Fruit fly (Drosophila melanogaster) whole organism, embryonic: Measurements from ENCODE around the gene CG2691.

Source experiments
- Abd-B ChIP-seq: fragments of 200-800 bp; sonication (Bioruptor generic); optimal IDR thresholded peaks from 2 replicates; lab custom pipeline; 2018; ENCODE audit warnings: missing biosample characterization, mild to moderate bottlenecking, missing genetic modification characterization, moderate library complexity
- Asciz ChIP-seq: fragments of 200-800 bp; sonication (Bioruptor generic); optimal IDR thresholded peaks from 2 replicates; lab custom pipeline; 2017; ENCODE audit warnings: missing biosample characterization, mild to moderate bottlenecking, missing genetic modification characterization, missing genetic modification reagents
- Blimp-1 ChIP-seq: fragments of 200-800 bp; sonication (Bioruptor generic); optimal IDR thresholded peaks from 3 replicates; lab custom pipeline; 2018; ENCODE audit warnings: missing biosample characterization, missing genetic modification characterization, mild to moderate bottlenecking, moderate library complexity, missing genetic modification reagents
- CG10462 ChIP-seq: fragments of 200-800 bp; sonication (Bioruptor generic); optimal IDR thresholded peaks from 2 replicates; lab custom pipeline; 2016; ENCODE audit warnings: missing biosample characterization, missing genetic modification characterization
- CG10543 ChIP-seq: fragments of 200-800 bp; sonication (Bioruptor generic); optimal IDR thresholded peaks from 3 replicates; lab custom pipeline; 2017; ENCODE audit warnings: missing biosample characterization, mild to moderate bottlenecking, missing genetic modification characterization, moderate library complexity
- CG14050 ChIP-seq: fragments of 200-800 bp; sonication (Bioruptor generic); IDR thresholded peaks from 3 replicates; pipeline ENCODE4 v1.3.6; 2022; ENCODE audit warnings: missing biosample characterization, missing genetic modification characterization
- CG15073 ChIP-seq: fragments of 200-800 bp; sonication (Bioruptor generic); optimal IDR thresholded peaks from 2 replicates; lab custom pipeline; 2016; ENCODE audit warnings: missing biosample characterization, missing genetic modification characterization
- CG15514 ChIP-seq: fragments of 200-800 bp; sonication (Bioruptor generic); optimal IDR thresholded peaks from 3 replicates; lab custom pipeline; 2017; ENCODE audit warnings: missing biosample characterization, missing genetic modification characterization, mild to moderate bottlenecking, moderate library complexity, missing genetic modification reagents
- CG15601 ChIP-seq: fragments of 200-800 bp; sonication (Bioruptor generic); optimal IDR thresholded peaks from 3 replicates; lab custom pipeline; 2019; ENCODE audit warnings: missing biosample characterization, mild to moderate bottlenecking, missing genetic modification characterization, moderate library complexity
- CG18011 ChIP-seq: fragments of 200-800 bp; sonication (Bioruptor generic); optimal IDR thresholded peaks from 2 replicates; lab custom pipeline; 2017; ENCODE audit warnings: missing biosample characterization, missing genetic modification characterization, mild to moderate bottlenecking, moderate library complexity, missing genotype
- CG18262 ChIP-seq: fragments of 200-800 bp; optimal IDR thresholded peaks from 3 replicates; lab custom pipeline; 2019; ENCODE audit warnings: missing biosample characterization, mild to moderate bottlenecking, missing genetic modification characterization, moderate library complexity
- CG31224 ChIP-seq: fragments of 200-800 bp; sonication (Bioruptor generic); IDR thresholded peaks from 2 replicates; pipeline ENCODE4 v1.3.6; 2022; ENCODE audit warnings: missing biosample characterization, missing genetic modification characterization
- CG31365 ChIP-seq: fragments of 200-800 bp; sonication (Bioruptor generic); optimal IDR thresholded peaks from 2 replicates; lab custom pipeline; 2018; ENCODE audit warnings: missing biosample characterization, mild to moderate bottlenecking, missing genetic modification characterization
- CG3838 ChIP-seq: fragments of 200-800 bp; sonication (Bioruptor generic); optimal IDR thresholded peaks from 3 replicates; lab custom pipeline; 2016; ENCODE audit warnings: missing biosample characterization, missing genetic modification characterization
- CG4282 ChIP-seq: fragments of 200-800 bp; sonication (Bioruptor generic); optimal IDR thresholded peaks from 2 replicates; lab custom pipeline; 2016; ENCODE audit warnings: missing biosample characterization, missing genetic modification characterization
- CG4328 ChIP-seq: fragments of 200-800 bp; sonication (Bioruptor generic); optimal IDR thresholded peaks from 3 replicates; lab custom pipeline; 2017; ENCODE audit warnings: missing biosample characterization, missing genetic modification reagents, missing genetic modification characterization
- CG43689 ChIP-seq: fragments of 200-800 bp; sonication (Bioruptor generic); IDR thresholded peaks from 2 replicates; pipeline ENCODE4 v1.3.6; 2022; ENCODE audit warnings: missing biosample characterization, missing genetic modification characterization
- CG4730 ChIP-seq: fragments of 200-800 bp; sonication (Bioruptor generic); IDR thresholded peaks from 2 replicates; pipeline ENCODE4 v1.3.6; 2022; ENCODE audit warnings: missing biosample characterization, missing genetic modification characterization
- CG5180 ChIP-seq: fragments of 200-800 bp; sonication (Bioruptor generic); optimal IDR thresholded peaks from 3 replicates; lab custom pipeline; 2017; ENCODE audit warnings: missing biosample characterization, missing genetic modification characterization, mild to moderate bottlenecking, moderate library complexity, missing genetic modification reagents
- CG6689 ChIP-seq: fragments of 200-800 bp; sonication (Bioruptor generic); IDR thresholded peaks from 2 replicates; pipeline ENCODE4 v1.3.6; 2022; ENCODE audit warnings: missing biosample characterization, missing genetic modification characterization
- CG6854 ChIP-seq: fragments of 200-800 bp; sonication (Bioruptor generic); optimal IDR thresholded peaks from 3 replicates; lab custom pipeline; 2017; ENCODE audit warnings: missing biosample characterization, mild to moderate bottlenecking, missing genetic modification characterization
- CG7271 ChIP-seq: fragments of 200-800 bp; sonication (Bioruptor generic); optimal IDR thresholded peaks from 2 replicates; lab custom pipeline; 2018; ENCODE audit warnings: missing biosample characterization, mild to moderate bottlenecking, missing genetic modification characterization, moderate library complexity
- CG9932 ChIP-seq: fragments of 200-800 bp; sonication (Bioruptor generic); IDR thresholded peaks from 2 replicates; pipeline ENCODE4 v1.3.6; 2022; ENCODE audit warnings: missing biosample characterization, missing genetic modification characterization
- Dad ChIP-seq: fragments of 200-800 bp; sonication (Bioruptor generic); optimal IDR thresholded peaks from 3 replicates; lab custom pipeline; 2016; ENCODE audit warnings: missing biosample characterization, missing genetic modification characterization
- Hand ChIP-seq: fragments of 200-800 bp; sonication (Bioruptor generic); optimal IDR thresholded peaks from 2 replicates; lab custom pipeline; 2017; ENCODE audit warnings: mild to moderate bottlenecking, missing biosample characterization, missing genetic modification reagents, missing genetic modification characterization
- HmgZ ChIP-seq: fragments of 200-800 bp; sonication (Bioruptor generic); optimal IDR thresholded peaks from 2 replicates; lab custom pipeline; 2018; ENCODE audit warnings: missing biosample characterization, mild to moderate bottlenecking, missing genetic modification characterization
- Hmr ChIP-seq: fragments of 200-800 bp; sonication (Bioruptor generic); optimal IDR thresholded peaks from 3 replicates; lab custom pipeline; 2017; ENCODE audit warnings: mild to moderate bottlenecking, missing biosample characterization, missing genetic modification reagents, missing genetic modification characterization
- Hmx ChIP-seq: fragments of 200-800 bp; sonication (Bioruptor generic); optimal IDR thresholded peaks from 2 replicates; lab custom pipeline; 2016; ENCODE audit warnings: missing biosample characterization, missing genetic modification characterization
- Hr51 ChIP-seq, 2 experiments: fragments of 200-800 bp; sonication (Bioruptor generic); optimal IDR thresholded peaks; 2 replicates in 1 of 2; 3 replicates in 1 of 2; lab custom pipeline; 2016 to 2018; ENCODE audit warnings: missing biosample characterization in 2 of 2, missing genetic modification characterization in 2 of 2, mild to moderate bottlenecking in 1 of 2, moderate library complexity in 1 of 2
- NFAT ChIP-seq: fragments of 200-800 bp; sonication (Bioruptor generic); IDR thresholded peaks from 2 replicates; pipeline ENCODE4 v1.3.6; 2022; ENCODE audit warnings: missing biosample characterization, missing genetic modification characterization
- NfI ChIP-seq: fragments of 200-800 bp; sonication (Bioruptor generic); optimal IDR thresholded peaks from 3 replicates; lab custom pipeline; 2018; ENCODE audit warnings: missing biosample characterization, mild to moderate bottlenecking, missing genetic modification characterization, moderate library complexity
- Stat92E ChIP-seq, 3 experiments: fragments of >200 bp in 2 of 3; fragments of 200-800 bp in 1 of 3; sonication (Bioruptor generic) in 1 of 3; optimal IDR thresholded peaks; 2 replicates each; lab custom pipeline; 2017 to 2019; ENCODE audit warnings: missing biosample characterization in 3 of 3, missing genetic modification characterization in 3 of 3, mild to moderate bottlenecking in 1 of 3, moderate library complexity in 1 of 3
- Tbp ChIP-seq: fragments of >200 bp; optimal IDR thresholded peaks from 2 replicates; lab custom pipeline; 2018; ENCODE audit warnings: missing biosample characterization, missing genetic modification characterization
- chinmo ChIP-seq: fragments of 200-800 bp; sonication (Bioruptor generic); IDR thresholded peaks from 4 replicates; pipeline ENCODE4 v1.3.6; 2022; ENCODE audit warnings: missing biosample characterization, missing genetic modification characterization; ENCODE audit not compliant: partially characterized antibody
- dimm ChIP-seq: fragments of 200-800 bp; sonication (Bioruptor generic); IDR thresholded peaks from 2 replicates; pipeline ENCODE4 v1.3.6; 2022; ENCODE audit warnings: missing biosample characterization, missing genetic modification characterization
- fd64A ChIP-seq: fragments of 200-800 bp; sonication (Bioruptor generic); optimal IDR thresholded peaks from 3 replicates; lab custom pipeline; 2018; ENCODE audit warnings: missing biosample characterization, mild to moderate bottlenecking, missing genetic modification characterization
- grn ChIP-seq: fragments of 200-800 bp; sonication (Bioruptor generic); optimal IDR thresholded peaks from 3 replicates; lab custom pipeline; 2017; ENCODE audit warnings: missing biosample characterization, missing genetic modification characterization
- gsb-n ChIP-seq: fragments of 200-800 bp; sonication (Bioruptor generic); optimal IDR thresholded peaks from 3 replicates; lab custom pipeline; 2018; ENCODE audit warnings: missing biosample characterization, mild to moderate bottlenecking, missing genetic modification characterization
- hbn ChIP-seq: fragments of 200-800 bp; sonication (Bioruptor generic); IDR thresholded peaks from 2 replicates; pipeline ENCODE4 v1.3.6; 2022; ENCODE audit warnings: missing biosample characterization, missing genetic modification characterization; ENCODE audit not compliant: partially characterized antibody
- ind ChIP-seq: fragments of 200-800 bp; sonication (Bioruptor generic); optimal IDR thresholded peaks from 3 replicates; lab custom pipeline; 2016; ENCODE audit warnings: missing biosample characterization, missing genetic modification characterization
- kay ChIP-seq: fragments of 200-800 bp; sonication (Bioruptor generic); optimal IDR thresholded peaks from 2 replicates; lab custom pipeline; 2016; ENCODE audit warnings: missing biosample characterization, missing genetic modification characterization
- odd ChIP-seq: fragments of 200-800 bp; sonication (Bioruptor generic); optimal IDR thresholded peaks from 2 replicates; lab custom pipeline; 2017; ENCODE audit warnings: missing biosample characterization, mild to moderate bottlenecking, missing genetic modification characterization
- pb ChIP-seq: fragments of 200-800 bp; sonication (Bioruptor generic); optimal IDR thresholded peaks from 3 replicates; lab custom pipeline; 2016; ENCODE audit warnings: missing biosample characterization, missing genetic modification characterization
- pros ChIP-seq: fragments of 200-800 bp; sonication (Bioruptor generic); optimal IDR thresholded peaks from 3 replicates; lab custom pipeline; 2019; ENCODE audit warnings: missing biosample characterization, mild to moderate bottlenecking, missing genetic modification characterization, moderate library complexity
- sna ChIP-seq: fragments of 200-800 bp; sonication (Bioruptor generic); IDR thresholded peaks from 2 replicates; pipeline ENCODE4 v1.3.6; 2022; ENCODE audit warnings: missing biosample characterization, missing genetic modification characterization; ENCODE audit not compliant: partially characterized antibody
- so ChIP-seq: fragments of 200-800 bp; sonication (Bioruptor generic); IDR thresholded peaks from 3 replicates; pipeline ENCODE4 v1.3.6; 2022; ENCODE audit warnings: missing biosample characterization, missing genetic modification characterization
- stc ChIP-seq: fragments of 200-800 bp; sonication (Bioruptor generic); IDR thresholded peaks from 2 replicates; pipeline ENCODE4 v1.3.6; 2022; ENCODE audit warnings: missing biosample characterization, missing genetic modification characterization
- tx ChIP-seq: fragments of 200-800 bp; sonication (Bioruptor generic); optimal IDR thresholded peaks from 2 replicates; lab custom pipeline; 2016; ENCODE audit warnings: missing biosample characterization, missing genetic modification characterization
- vfl ChIP-seq: fragments of 200-800 bp; sonication (Bioruptor generic); optimal IDR thresholded peaks from 2 replicates; lab custom pipeline; 2016; ENCODE audit warnings: missing biosample characterization, missing genetic modification characterization
- wek ChIP-seq: fragments of 200-800 bp; sonication (Bioruptor generic); optimal IDR thresholded peaks from 3 replicates; lab custom pipeline; 2018; ENCODE audit warnings: missing biosample characterization, mild to moderate bottlenecking, missing genetic modification characterization, moderate library complexity
- z ChIP-seq: fragments of 200-800 bp; sonication (Bioruptor generic); IDR thresholded peaks from 3 replicates; pipeline ENCODE4 v1.3.6; 2022; ENCODE audit warnings: missing biosample characterization, missing genetic modification characterization

Gene CG2691

DNA sequence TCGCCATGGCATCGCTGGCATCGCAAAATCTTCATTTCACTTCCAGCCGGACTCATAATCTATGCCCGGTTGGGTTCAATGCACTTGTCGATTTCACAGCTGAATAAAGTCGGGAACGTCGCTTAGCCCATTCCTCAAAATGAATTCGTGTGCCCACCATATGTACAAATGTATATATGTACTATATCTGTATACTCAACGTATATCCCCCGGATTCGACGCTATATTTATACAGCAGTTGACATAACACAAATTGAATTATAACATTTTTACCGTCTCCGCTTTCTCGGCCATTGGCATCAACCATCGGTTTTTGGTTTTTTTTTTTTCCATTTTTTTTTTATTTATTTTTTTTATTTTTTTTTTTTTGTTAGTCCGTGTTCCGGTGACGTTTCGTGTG is 54.0 kb downstream of the CG2691 start (continued):
- TF ChIP-seq tx: no peak
- no peak for TF ChIP-seq CG9932 (GFP tag; lab: Robert Waterston, UW)
- TF ChIP-seq CG18011 (GFP tag; lab: Kevin White, UChicago): no peak
- TF ChIP-seq CG18262 (tag; lab: Kevin White, UChicago): no peak
- TF ChIP-seq Stat92E (GFP tag; optimal IDR thresholded peaks at IDR 0.05; lab: Kevin White, UChicago): no peak
- TF ChIP-seq CG6854: no peak
- no peak for TF ChIP-seq ind (GFP tag; lab: Kevin White, UChicago)
- no peak for TF ChIP-seq CG3838 (GFP tag; lab: Kevin White, UChicago)
- TF ChIP-seq CG10543 (GFP tag; lab: Kevin White, UChicago): peak; percentile 44
- TF ChIP-seq Asciz (GFP tag; lab: Kevin White, UChicago): peak; percentile 14
- TF ChIP-seq kay: no peak
- no peak for TF ChIP-seq CG4730
- no peak for TF ChIP-seq gsb-n (tag; lab: Kevin White, UChicago)
- TF ChIP-seq stc: no peak
- TF ChIP-seq NFAT (GFP tag; lab: Robert Waterston, UW): no peak
- TF ChIP-seq CG31365 (tag; lab: Kevin White, UChicago): no peak
- no peak for TF ChIP-seq CG14050 (GFP tag; lab: Robert Waterston, UW)
- TF ChIP-seq NfI: no peak
- peak; percentile 52 for TF ChIP-seq Hmr (GFP tag; lab: Kevin White, UChicago)
- no peak for TF ChIP-seq CG15073 (GFP tag; lab: Kevin White, UChicago)
- no peak for TF ChIP-seq Dad
- TF ChIP-seq Blimp-1 (GFP tag; lab: Kevin White, UChicago): peak; percentile 32
- no peak for TF ChIP-seq Tbp (GFP tag; lab: Kevin White, UChicago)
- peak; percentile 34 for TF ChIP-seq CG15514
- TF ChIP-seq HmgZ (tag; lab: Kevin White, UChicago): no peak
- TF ChIP-seq dimm (GFP tag; lab: Robert Waterston, UW): no peak
- TF ChIP-seq pb (GFP tag; lab: Kevin White, UChicago): no peak
- peak; percentile 7 for TF ChIP-seq odd (GFP tag; lab: Kevin White, UChicago)
- TF ChIP-seq Hand (GFP tag; lab: Kevin White, UChicago): no peak
- no peak for TF ChIP-seq Abd-B (GFP tag; lab: Kevin White, UChicago)
- TF ChIP-seq z (GFP tag; lab: Robert Waterston, UW): no peak
- TF ChIP-seq CG15601 (tag; lab: Kevin White, UChicago): peak; percentile 37
- peak; percentile 14 for TF ChIP-seq fd64A (GFP tag; lab: Kevin White, UChicago)
- TF ChIP-seq sna (GFP tag; lab: Robert Waterston, UW): no peak
- TF ChIP-seq hbn (GFP tag; lab: Robert Waterston, UW): no peak
- TF ChIP-seq vfl (GFP tag; lab: Kevin White, UChicago): no peak
- TF ChIP-seq so: no peak
- TF ChIP-seq CG4282 (GFP tag; lab: Kevin White, UChicago): no peak
- TF ChIP-seq CG43689 (GFP tag; lab: Robert Waterston, UW): no peak
- TF ChIP-seq wek (GFP tag; lab: Kevin White, UChicago): peak; percentile 30
- TF ChIP-seq CG10462: no peak
- TF ChIP-seq CG5180 (GFP tag; lab: Kevin White, UChicago): peak; percentile 10
- TF ChIP-seq pros: no peak
- TF ChIP-seq Hmx (GFP tag; lab: Kevin White, UChicago): no peak
- no peak for TF ChIP-seq Hr51 (GFP tag; optimal IDR thresholded peaks at IDR 0.05; lab: Kevin White, UChicago)
- TF ChIP-seq CG6689 (GFP tag; lab: Robert Waterston, UW): no peak
- TF ChIP-seq CG31224 (GFP tag; lab: Robert Waterston, UW): no peak
- no peak for TF ChIP-seq CG7271 (tag; lab: Kevin White, UChicago)
- no peak for TF ChIP-seq grn
- TF ChIP-seq CG4328: peak; percentile 39
- no peak for TF ChIP-seq chinmo (GFP tag; lab: Robert Waterston, UW)
